Worm (Caenorhabditis elegans) whole organism, young adult: ENCODE measurements around the gene algn-8.

ENCODE experiments used
- B0019.2 ChIP-seq: fragments of 200-800 bp; sonication (Bioruptor generic); conservative IDR thresholded peaks from 2 replicates; pipeline ENCODE4 v1.3.6; 2022; ENCODE audit warnings: missing genetic modification reagents, missing genetic modification characterization, missing compliant biosample characterization
- C06A6.2 ChIP-seq: fragments of 200-800 bp; sonication (Bioruptor generic); conservative IDR thresholded peaks from 2 replicates; pipeline ENCODE4 v1.3.6; 2022; ENCODE audit warnings: missing genetic modification characterization, missing compliant biosample characterization
- C17E4.6 ChIP-seq: fragments of 200-800 bp; sonication (Bioruptor generic); IDR thresholded peaks from 2 replicates; pipeline ENCODE4 v1.3.6; 2022; ENCODE audit warnings: missing genetic modification reagents, missing genetic modification characterization, missing compliant biosample characterization
- F37B4.10 ChIP-seq: fragments of 200-800 bp; sonication (Bioruptor generic); IDR thresholded peaks from 2 replicates; pipeline ENCODE4 v1.3.6; 2022; ENCODE audit warnings: missing genetic modification characterization, missing compliant biosample characterization
- F49E8.2 ChIP-seq: sonication (generic microtip); optimal IDR thresholded peaks from 3 replicates; lab custom pipeline; 2017; ENCODE audit warnings: missing genetic modification characterization, mild to moderate bottlenecking, missing compliant biosample characterization, antibody characterized with exemption, moderate library complexity; ENCODE audit not compliant: insufficient read depth
- F57C9.4 ChIP-seq: sonication (generic microtip); optimal IDR thresholded peaks from 2 replicates; lab custom pipeline; 2017; ENCODE audit warnings: mild to moderate bottlenecking, missing genetic modification characterization, missing compliant biosample characterization
- Y53F4B.3 ChIP-seq: fragments of 200-800 bp; sonication (Bioruptor generic); IDR thresholded peaks from 2 replicates; pipeline ENCODE4 v1.3.6; 2022; ENCODE audit warnings: missing genetic modification reagents, missing genetic modification characterization, missing compliant biosample characterization
- Y53G8AR.9 ChIP-seq: fragments of 200-800 bp; sonication (Bioruptor generic); conservative IDR thresholded peaks from 2 replicates; pipeline ENCODE4 v1.3.6; 2022; ENCODE audit warnings: missing genetic modification reagents, missing genetic modification characterization, missing compliant biosample characterization
- Y95B8A.8 ChIP-seq: fragments of 200-800 bp; sonication (Bioruptor generic); IDR thresholded peaks from 2 replicates; pipeline ENCODE4 v1.3.6; 2022; ENCODE audit warnings: missing genetic modification reagents, missing genetic modification characterization, missing compliant biosample characterization
- ZK185.1 ChIP-seq: sonication (generic microtip); optimal IDR thresholded peaks from 2 replicates; lab custom pipeline; 2016; ENCODE audit warnings: mild to moderate bottlenecking, missing genetic modification characterization, missing compliant biosample characterization; ENCODE audit not compliant: poor library complexity, severe bottlenecking
- aptf-2 ChIP-seq: fragments of 200-800 bp; sonication (Bioruptor generic); conservative IDR thresholded peaks from 2 replicates; pipeline ENCODE4 v1.3.6; 2022; ENCODE audit warnings: missing genetic modification reagents, missing genetic modification characterization, missing compliant biosample characterization
- aptf-3 ChIP-seq: fragments of 200-800 bp; sonication (Bioruptor generic); IDR thresholded peaks from 2 replicates; pipeline ENCODE4 v1.3.6; 2022; ENCODE audit warnings: missing genetic modification characterization, missing compliant biosample characterization
- attf-6 ChIP-seq: fragments of 200-800 bp; sonication (Bioruptor generic); IDR thresholded peaks from 2 replicates; pipeline ENCODE4 v1.3.6; 2022; ENCODE audit warnings: missing genetic modification reagents, missing genetic modification characterization, missing compliant biosample characterization
- bed-2 ChIP-seq: fragments of 200-800 bp; sonication (Bioruptor generic); IDR thresholded peaks from 2 replicates; pipeline ENCODE4 v1.3.6; 2022; ENCODE audit warnings: missing genetic modification reagents, missing genetic modification characterization, missing compliant biosample characterization
- ccch-3 ChIP-seq: fragments of 200-800 bp; sonication (Bioruptor generic); optimal IDR thresholded peaks from 2 replicates; lab custom pipeline; 2018; ENCODE audit warnings: mild to moderate bottlenecking, missing genetic modification characterization, missing compliant biosample characterization
- ceh-91 ChIP-seq: fragments of 200-800 bp; sonication (Bioruptor generic); IDR thresholded peaks from 2 replicates; pipeline ENCODE4 v1.3.6; 2022; ENCODE audit warnings: missing genetic modification reagents, missing genetic modification characterization, missing compliant biosample characterization
- dox-1 ChIP-seq: fragments of 200-800 bp; sonication (Bioruptor generic); IDR thresholded peaks from 2 replicates; pipeline ENCODE4 v1.3.6; 2022; ENCODE audit warnings: missing genetic modification reagents, missing genetic modification characterization, missing compliant biosample characterization
- dpff-1 ChIP-seq: sonication (generic microtip); optimal IDR thresholded peaks from 2 replicates; lab custom pipeline; 2017; ENCODE audit warnings: mild to moderate bottlenecking, missing genetic modification characterization, missing compliant biosample characterization
- egl-18 ChIP-seq: fragments of 200-800 bp; sonication (Bioruptor generic); IDR thresholded peaks from 2 replicates; pipeline ENCODE4 v1.3.6; 2022; ENCODE audit warnings: missing genetic modification reagents, missing genetic modification characterization, missing compliant biosample characterization
- gei-17 ChIP-seq: fragments of 200-800 bp; sonication (Bioruptor generic); optimal IDR thresholded peaks from 2 replicates; lab custom pipeline; 2018; ENCODE audit warnings: mild to moderate bottlenecking, missing genetic modification characterization, missing compliant biosample characterization
- hmg-1.2 ChIP-seq: fragments of 200-800 bp; sonication (Bioruptor generic); IDR thresholded peaks from 2 replicates; pipeline ENCODE4 v1.3.6; 2022; ENCODE audit warnings: missing genetic modification reagents, missing genetic modification characterization, missing compliant biosample characterization
- hrde-1 ChIP-seq: sonication (generic microtip); optimal IDR thresholded peaks from 2 replicates; lab custom pipeline; 2016; ENCODE audit warnings: missing genetic modification characterization, mild to moderate bottlenecking, missing compliant biosample characterization, moderate library complexity, missing genotype, missing genetic modification reagents, borderline replicate concordance
- let-526 ChIP-seq: fragments of 200-800 bp; sonication (Bioruptor generic); IDR thresholded peaks from 2 replicates; pipeline ENCODE4 v1.3.6; 2022; ENCODE audit warnings: missing genetic modification reagents, missing genetic modification characterization, missing compliant biosample characterization
- lsl-1 ChIP-seq: fragments of 200-800 bp; sonication (Bioruptor generic); optimal IDR thresholded peaks from 2 replicates; lab custom pipeline; 2018; ENCODE audit warnings: mild to moderate bottlenecking, missing genetic modification characterization, moderate library complexity, missing compliant biosample characterization
- madf-10 ChIP-seq: sonication (generic microtip); optimal IDR thresholded peaks from 2 replicates; lab custom pipeline; 2016; ENCODE audit warnings: mild to moderate bottlenecking, missing genetic modification characterization, missing compliant biosample characterization
- madf-3 ChIP-seq: fragments of 200-800 bp; sonication (Bioruptor generic); IDR thresholded peaks from 2 replicates; pipeline ENCODE4 v1.3.6; 2022; ENCODE audit warnings: missing genetic modification reagents, missing genetic modification characterization, missing compliant biosample characterization
- mes-4 ChIP-seq: sonication (generic microtip); optimal IDR thresholded peaks from 2 replicates; lab custom pipeline; 2016; ENCODE audit warnings: missing genotype, missing genetic modification characterization, missing compliant biosample characterization
- mxl-1 ChIP-seq: sonication (generic microtip); optimal IDR thresholded peaks from 2 replicates; lab custom pipeline; 2016; ENCODE audit warnings: missing genetic modification characterization, missing compliant biosample characterization
- nhr-120 ChIP-seq: fragments of 200-800 bp; sonication (Bioruptor generic); IDR thresholded peaks from 2 replicates; pipeline ENCODE4 v1.3.6; 2022; ENCODE audit warnings: missing genetic modification characterization, missing compliant biosample characterization
- nhr-179 ChIP-seq: sonication (generic microtip); optimal IDR thresholded peaks from 2 replicates; lab custom pipeline; 2016; ENCODE audit warnings: mild to moderate bottlenecking, missing genetic modification characterization, missing compliant biosample characterization
- nhr-27 ChIP-seq: fragments of 200-800 bp; sonication (Bioruptor generic); optimal IDR thresholded peaks from 2 replicates; lab custom pipeline; 2018; ENCODE audit warnings: mild to moderate bottlenecking, missing genetic modification characterization, moderate library complexity, missing compliant biosample characterization
- rpc-1 ChIP-seq, 2 experiments: fragments of 150-350 bp in 1 of 2; sonication (generic microtip) in 1 of 2; optimal IDR thresholded peaks; 2 replicates each; lab custom pipeline; 2014 to 2018; ENCODE audit warnings: missing biosample characterization in 1 of 2, missing genetic modification characterization in 1 of 2, missing genetic modification reagents in 1 of 2, missing genotype in 1 of 2
- sea-2 ChIP-seq: fragments of 200-800 bp; sonication (Bioruptor generic); IDR thresholded peaks from 2 replicates; pipeline ENCODE4 v1.3.6; 2022; ENCODE audit warnings: missing genetic modification characterization, missing compliant biosample characterization
- snpc-1.3 ChIP-seq: sonication (generic microtip); optimal IDR thresholded peaks from 2 replicates; lab custom pipeline; 2017; ENCODE audit warnings: missing genetic modification characterization, mild to moderate bottlenecking, missing compliant biosample characterization, antibody characterized with exemption, moderate library complexity, missing genotype, missing genetic modification reagents; ENCODE audit not compliant: insufficient read depth
- snpc-4 ChIP-seq, 5 experiments: fragments of 150-350 bp in 1 of 5; sonication (generic microtip) in 4 of 5; optimal IDR thresholded peaks; 2 replicates each; lab custom pipeline; 2014 to 2018; ENCODE audit warnings: missing genetic modification characterization in 5 of 5, missing biosample characterization in 3 of 5, antibody characterized with exemption in 2 of 5, mild to moderate bottlenecking in 2 of 5, missing compliant biosample characterization in 2 of 5, missing genotype in 2 of 5, moderate library complexity in 2 of 5, missing genetic modification reagents in 1 of 5
- tlf-1 ChIP-seq: fragments of 200-800 bp; sonication (Bioruptor generic); optimal IDR thresholded peaks from 2 replicates; lab custom pipeline; 2018; ENCODE audit warnings: mild to moderate bottlenecking, missing genetic modification characterization, missing compliant biosample characterization

algn-8 gene

ce11 chrII:9857791-9858190 is 28.5 kb downstream of the algn-8 start, which contains the start of gene chil-6:
chil-6 (minus strand) TSS chrII:9857891.
- no peak for TF ChIP-seq snpc-1.3 (tag; lab: Kevin White, UChicago)
- TF ChIP-seq F49E8.2 (tag; lab: Kevin White, UChicago), result no peak
- no peak for TF ChIP-seq nhr-27
- TF ChIP-seq aptf-3 (GFP tag; lab: Robert Waterston, UW), result no peak
- no peak for TF ChIP-seq Y95B8A.8 (GFP tag; lab: Robert Waterston, UW)
- TF ChIP-seq Y53G8AR.9, result no peak
- no peak for TF ChIP-seq aptf-2
- TF ChIP-seq C06A6.2, result no peak
- no peak for TF ChIP-seq tlf-1 (GFP tag; lab: Kevin White, UChicago)
- TF ChIP-seq egl-18, result no peak
- no peak for TF ChIP-seq ceh-91 (GFP tag; lab: Robert Waterston, UW)
- TF ChIP-seq ZK185.1 (tag; lab: Kevin White, UChicago), result no peak
- no peak for TF ChIP-seq sea-2 (GFP tag; lab: Robert Waterston, UW)
- no peak for TF ChIP-seq madf-3 (GFP tag; lab: Robert Waterston, UW)
- TF ChIP-seq ccch-3, result no peak
- TF ChIP-seq F57C9.4 (tag; lab: Kevin White, UChicago), result no peak
- no peak for TF ChIP-seq madf-10
- no peak for TF ChIP-seq bed-2 (GFP tag; lab: Robert Waterston, UW)
- TF ChIP-seq rpc-1 (optimal IDR thresholded peaks at IDR 0.05; lab: Kevin White, UChicago), result no peak
- TF ChIP-seq rpc-1 (tag; optimal IDR thresholded peaks at IDR 0.05; lab: Kevin White, UChicago), result no peak
- TF ChIP-seq, all 124 proteins: peak for 0

ce11 chrII:9855620-9856019 is 30.6 kb downstream of the algn-8 start, which contains the start of gene chil-4:
chil-4 (minus strand) TSS chrII:9855720.
- no peak for TF ChIP-seq nhr-120 (GFP tag; lab: Robert Waterston, UW)
- no peak for TF ChIP-seq let-526 (GFP tag; lab: Robert Waterston, UW)
- no peak for TF ChIP-seq lsl-1
- no peak for TF ChIP-seq attf-6 (GFP tag; lab: Robert Waterston, UW)
- TF ChIP-seq Y95B8A.8 (GFP tag; lab: Robert Waterston, UW), result no peak
- TF ChIP-seq mes-4, result no peak
- TF ChIP-seq dox-1, result no peak
- no peak for TF ChIP-seq nhr-27

ce11 chrII:9850945-9851344 is 35.3 kb downstream of the algn-8 start, which contains the start of gene ZK938.10:
ZK938.10 (minus strand) TSS chrII:9851045.
- no peak for TF ChIP-seq bed-2 (GFP tag; lab: Robert Waterston, UW)
- TF ChIP-seq snpc-4 (GFP tag; optimal IDR thresholded peaks at IDR 0.05; lab: Kevin White, UChicago), result no peak
- no peak for TF ChIP-seq snpc-4 (tag; optimal IDR thresholded peaks at IDR 0.05; lab: Kevin White, UChicago)
- no peak for TF ChIP-seq gei-17 (GFP tag; lab: Kevin White, UChicago)
- no peak for TF ChIP-seq dpff-1 (tag; lab: Kevin White, UChicago)
- TF ChIP-seq C17E4.6, result no peak
- TF ChIP-seq hmg-1.2 (GFP tag; lab: Robert Waterston, UW), result no peak
- TF ChIP-seq mxl-1, result no peak
- TF ChIP-seq F37B4.10 (GFP tag; lab: Robert Waterston, UW), result no peak
- TF ChIP-seq Y53F4B.3 (GFP tag; lab: Robert Waterston, UW), result no peak
- no peak for TF ChIP-seq nhr-179 (tag; lab: Kevin White, UChicago)
- TF ChIP-seq B0019.2 (GFP tag; lab: Robert Waterston, UW), result no peak
- no peak for TF ChIP-seq hrde-1 (tag; lab: Kevin White, UChicago)
